Fruit fly (Drosophila melanogaster): ENCODE results near the gene Or2a.

Or2a gene

dm6 chrX:2225138-2225537 is 20.9 kb upstream of the Or2a start, which contains the start of gene pcx (continued):
- no peak for TF ChIP-seq CG8388 (GFP tag; optimal IDR thresholded peaks at IDR 0.05)
- peak; percentile 34 for TF ChIP-seq CG9797 (GFP tag; optimal IDR thresholded peaks at IDR 0.05)
- TF ChIP-seq hth (optimal IDR thresholded peaks at IDR 0.05) = no peak
- no peak for TF ChIP-seq disco-r (GFP tag; optimal IDR thresholded peaks at IDR 0.05)
- TF ChIP-seq exex (tag; optimal IDR thresholded peaks at IDR 0.05) = no peak
- 0 out of 2 replicates have a peak, but pooled peaks have one; percentile 19 for TF ChIP-seq inv (GFP tag; IDR thresholded peaks at IDR 0.05; ENCODE audit: partially characterized antibody)
- TF ChIP-seq Bgb (GFP tag; IDR thresholded peaks at IDR 0.05; ENCODE audit: partially characterized antibody) = peak; percentile 56
- no peak for TF ChIP-seq CG18599 (GFP tag; optimal IDR thresholded peaks at IDR 0.05)
- TF ChIP-seq CG30403 (GFP tag; optimal IDR thresholded peaks at IDR 0.05) = no peak
- no peak for TF ChIP-seq CG15011 (GFP tag; optimal IDR thresholded peaks at IDR 0.05)
- peak; percentile 50 for TF ChIP-seq HLH4C (GFP tag; IDR thresholded peaks at IDR 0.05; ENCODE audit: partially characterized antibody)
- peak; percentile 27; the same call in 1 of the 2 replicates for TF ChIP-seq hbn (GFP tag; IDR thresholded peaks at IDR 0.05; ENCODE audit: partially characterized antibody)
- TF ChIP-seq Awh (GFP tag; IDR thresholded peaks at IDR 0.05) = no peak
- TF ChIP-seq schlank (tag; optimal IDR thresholded peaks at IDR 0.05) = no peak
- TF ChIP-seq prd (optimal IDR thresholded peaks at IDR 0.05) = no peak
- no peak for TF ChIP-seq prd (GFP tag; IDR thresholded peaks at IDR 0.05)
- TF ChIP-seq dmrt99B (tag; optimal IDR thresholded peaks at IDR 0.05) = no peak
- TF ChIP-seq insv (GFP tag; optimal IDR thresholded peaks at IDR 0.05) = no peak
- TF ChIP-seq chn (GFP tag; optimal IDR thresholded peaks at IDR 0.05) = no peak
- no peak for TF ChIP-seq H15 (GFP tag; IDR thresholded peaks at IDR 0.05)
- peak; percentile 54; the same call in 2 of the 3 replicates for TF ChIP-seq knrl (GFP tag; IDR thresholded peaks at IDR 0.05; ENCODE audit: partially characterized antibody)
- no peak for TF ChIP-seq D19B (GFP tag; optimal IDR thresholded peaks at IDR 0.05)
- TF ChIP-seq vvl (GFP tag; IDR thresholded peaks at IDR 0.05) = 0 out of 2 replicates have a peak, but pooled peaks have one; percentile 7
- TF ChIP-seq CG18619 (GFP tag; optimal IDR thresholded peaks at IDR 0.05) = no peak
- no peak for TF ChIP-seq CG4820 (GFP tag; optimal IDR thresholded peaks at IDR 0.05)
- TF ChIP-seq CG11398 (GFP tag; optimal IDR thresholded peaks at IDR 0.05) = no peak
- TF ChIP-seq CG31224 (GFP tag; IDR thresholded peaks at IDR 0.05) = no peak
- TF ChIP-seq Med (GFP tag) = peak; percentile 28
- TF ChIP-seq CG14965 (GFP tag; optimal IDR thresholded peaks at IDR 0.05; ENCODE audit: borderline replicate concordance) = no peak
- no peak for TF ChIP-seq sd (tag; optimal IDR thresholded peaks at IDR 0.05)
- no peak for TF ChIP-seq CG11247 (GFP tag; IDR thresholded peaks at IDR 0.05)
- TF ChIP-seq Camta (GFP tag; optimal IDR thresholded peaks at IDR 0.05) = no peak
- no peak for TF ChIP-seq CG7786 (GFP tag; optimal IDR thresholded peaks at IDR 0.05)
- TF ChIP-seq CG2199 (GFP tag; IDR thresholded peaks at IDR 0.05) = no peak
- TF ChIP-seq Sry-β (GFP tag; optimal IDR thresholded peaks at IDR 0.05) = no peak
- no peak for TF ChIP-seq stc (GFP tag; IDR thresholded peaks at IDR 0.05)
- no peak for TF ChIP-seq wdn (GFP tag; IDR thresholded peaks at IDR 0.05)
- TF ChIP-seq E2f2 (GFP tag; IDR thresholded peaks at IDR 0.05) = peak; percentile 74
- TF ChIP-seq CG8089 (GFP tag; optimal IDR thresholded peaks at IDR 0.05) = no peak
- TF ChIP-seq her (GFP tag; optimal IDR thresholded peaks at IDR 0.05) = no peak
- TF ChIP-seq Hmx (GFP tag; optimal IDR thresholded peaks at IDR 0.05) = no peak
- TF ChIP-seq sens-2 (GFP tag; IDR thresholded peaks at IDR 0.05) = no peak
- TF ChIP-seq CG7963 (GFP tag; IDR thresholded peaks at IDR 0.05; ENCODE audit: partially characterized antibody) = no peak
- TF ChIP-seq jumu (GFP tag; optimal IDR thresholded peaks at IDR 0.05) = no peak
- no peak for TF ChIP-seq CG7745 (tag; optimal IDR thresholded peaks at IDR 0.05)
- TF ChIP-seq fd102C (GFP tag; optimal IDR thresholded peaks at IDR 0.05) = no peak
- no peak for TF ChIP-seq CG14441 (GFP tag; IDR thresholded peaks at IDR 0.05)
- peak; percentile 76 for TF ChIP-seq CG4617 (GFP tag; optimal IDR thresholded peaks at IDR 0.05; ENCODE audit: borderline replicate concordance)
- no peak for TF ChIP-seq CG11560 (tag; IDR thresholded peaks at IDR 0.05)
- TF ChIP-seq CG3995 (GFP tag; optimal IDR thresholded peaks at IDR 0.05) = no peak
- TF ChIP-seq scrt (GFP tag; optimal IDR thresholded peaks at IDR 0.05) = no peak
- no peak for TF ChIP-seq CG14050 (GFP tag; IDR thresholded peaks at IDR 0.05)
